Worm (Caenorhabditis elegans) whole organism, L4 larva: Measurements from ENCODE around the gene T26H5.10.

ENCODE experiments used
- lin-13 ChIP-seq: fragments of 150-350 bp; optimal IDR thresholded peaks from 2 replicates; lab custom pipeline; 2014; ENCODE audit warnings: missing biosample characterization, missing genetic modification reagents, missing genetic modification characterization
- lir-3 ChIP-seq: sonication (generic microtip); optimal IDR thresholded peaks from 2 replicates; lab custom pipeline; 2016; ENCODE audit warnings: mild to moderate bottlenecking, missing genetic modification characterization, missing compliant biosample characterization
- nhr-10 ChIP-seq: fragments of 150-350 bp; optimal IDR thresholded peaks from 2 replicates; lab custom pipeline; 2014; ENCODE audit warnings: missing biosample characterization, missing genetic modification characterization
- unc-130 ChIP-seq: sonication (generic microtip); optimal IDR thresholded peaks from 2 replicates; lab custom pipeline; 2016; ENCODE audit warnings: missing genetic modification reagents, missing genetic modification characterization, missing compliant biosample characterization

ce11 chrV:15431322-15432052, 12.1 kb downstream of the T26H5.10 start:
- TF ChIP-seq lin-13 (no peak), lir-3 (tag; lab: Kevin White, UChicago) (no peak), nhr-10 (tag; lab: Kevin White, UChicago) (no peak), unc-130 (GFP tag; lab: Kevin White, UChicago) (no peak)
